Worm (Caenorhabditis elegans) whole organism, mixed stage, embryonic: Measurements from ENCODE around the gene ephx-1.

Source experiments
- elt-1 ChIP-seq: sonication (generic microtip); optimal IDR thresholded peaks from 2 replicates; lab custom pipeline; 2017; ENCODE audit warnings: missing genetic modification characterization, mild to moderate bottlenecking, missing compliant biosample characterization, antibody characterized with exemption, moderate library complexity, borderline replicate concordance; ENCODE audit not compliant: insufficient read depth
- hlh-1 ChIP-seq: fragments of 150-350 bp; optimal IDR thresholded peaks from 2 replicates; lab custom pipeline; 2014; ENCODE audit warnings: missing biosample characterization, missing genetic modification reagents, missing genetic modification characterization
- nhr-237 ChIP-seq: fragments of 150-350 bp; optimal IDR thresholded peaks from 2 replicates; lab custom pipeline; 2014; ENCODE audit warnings: missing biosample characterization, missing genetic modification characterization
- pha-4 ChIP-seq: fragments of 150-350 bp; optimal IDR thresholded peaks from 2 replicates; lab custom pipeline; 2018; ENCODE audit warnings: missing biosample characterization, missing genetic modification reagents, missing genetic modification characterization
- unc-62 ChIP-seq: fragments of 150-350 bp; optimal IDR thresholded peaks from 2 replicates; lab custom pipeline; 2014; ENCODE audit warnings: missing biosample characterization, missing genetic modification reagents, missing genetic modification characterization
- ztf-11 ChIP-seq: fragments of 150-350 bp; optimal IDR thresholded peaks from 2 replicates; lab custom pipeline; 2014; ENCODE audit warnings: missing biosample characterization, missing genetic modification characterization

ce11 chrII:3984242-3984641, 20.5 kb upstream of the ephx-1 start:
- TF ChIP-seq ztf-11 (no peak), nhr-237 (tag; lab: Kevin White, UChicago) (no peak), unc-62 (GFP tag; lab: Kevin White, UChicago) (no peak), pha-4 (tag; lab: Kevin White, UChicago) (no peak), hlh-1 (tag; lab: Kevin White, UChicago) (no peak), elt-1 (tag; lab: Kevin White, UChicago) (no peak)
